Worm (Caenorhabditis elegans) whole organism, L2 larva: ENCODE data around the gene F25E5.9.

Experiments
- R02D3.7 ChIP-seq: fragments of 150-350 bp; optimal IDR thresholded peaks from 2 replicates; lab custom pipeline; 2014; ENCODE audit warnings: missing biosample characterization, missing genetic modification characterization
- ZK546.5 ChIP-seq: sonication (generic microtip); optimal IDR thresholded peaks from 2 replicates; lab custom pipeline; 2017; ENCODE audit warnings: missing biosample characterization, missing genetic modification characterization
- blmp-1 ChIP-seq: sonication (generic microtip); optimal IDR thresholded peaks from 2 replicates; lab custom pipeline; 2017; ENCODE audit warnings: missing genetic modification characterization, mild to moderate bottlenecking, missing compliant biosample characterization, antibody characterized with exemption, moderate library complexity; ENCODE audit not compliant: insufficient read depth
- dmd-4 ChIP-seq: sonication (generic microtip); optimal IDR thresholded peaks from 2 replicates; lab custom pipeline; 2017; ENCODE audit warnings: missing biosample characterization, missing genetic modification characterization
- fos-1 ChIP-seq: fragments of 150-350 bp; optimal IDR thresholded peaks from 2 replicates; lab custom pipeline; 2014; ENCODE audit warnings: missing biosample characterization, missing genetic modification characterization
- lin-13 ChIP-seq: fragments of 150-350 bp; optimal IDR thresholded peaks from 2 replicates; lab custom pipeline; 2014; ENCODE audit warnings: missing biosample characterization, missing genetic modification reagents, missing genetic modification characterization
- nhr-11 ChIP-seq: fragments of 150-350 bp; optimal IDR thresholded peaks from 2 replicates; lab custom pipeline; 2014; ENCODE audit warnings: missing biosample characterization, missing genetic modification characterization
- nhr-237 ChIP-seq: fragments of 150-350 bp; optimal IDR thresholded peaks from 2 replicates; lab custom pipeline; 2014; ENCODE audit warnings: missing biosample characterization, missing genetic modification characterization
- nhr-6 ChIP-seq: fragments of 150-350 bp; optimal IDR thresholded peaks from 2 replicates; lab custom pipeline; 2014; ENCODE audit warnings: missing biosample characterization, missing genetic modification characterization
- nhr-77 ChIP-seq: fragments of 150-350 bp; optimal IDR thresholded peaks from 2 replicates; lab custom pipeline; 2014; ENCODE audit warnings: missing biosample characterization, missing genetic modification characterization
- skn-1 ChIP-seq: sonication (generic microtip); optimal IDR thresholded peaks from 2 replicates; lab custom pipeline; 2017; ENCODE audit warnings: missing biosample characterization, missing genetic modification characterization
- unc-62 ChIP-seq: fragments of 150-350 bp; optimal IDR thresholded peaks from 2 replicates; lab custom pipeline; 2014; ENCODE audit warnings: missing biosample characterization, missing genetic modification reagents, missing genetic modification characterization
- zag-1 ChIP-seq: fragments of 150-350 bp; optimal IDR thresholded peaks from 2 replicates; lab custom pipeline; 2014; ENCODE audit warnings: missing biosample characterization, missing genetic modification characterization

DNA sequence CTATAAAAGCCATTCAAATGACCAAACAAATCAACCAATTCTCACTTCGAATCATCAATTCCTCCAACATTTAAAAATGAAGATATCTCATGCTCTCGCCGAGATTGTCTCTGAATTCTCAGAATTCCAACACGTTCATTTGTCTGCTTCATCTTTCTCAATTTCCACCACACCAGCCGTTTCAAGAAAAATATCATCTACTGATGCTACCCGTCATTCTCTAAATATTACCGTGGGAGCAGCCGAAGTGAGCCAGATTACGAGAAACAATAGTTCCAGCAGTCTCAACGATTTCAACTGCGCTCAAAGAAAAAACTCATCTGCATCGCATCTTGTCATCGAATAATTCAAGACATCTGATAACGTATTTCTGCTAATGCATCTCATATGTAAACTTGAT, 22.8 kb downstream of the F25E5.9 start, which contains the start of gene F18E3.12:
- no peak for TF ChIP-seq unc-62 (GFP tag; lab: Kevin White, UChicago)
- no peak for TF ChIP-seq nhr-77 (tag; lab: Kevin White, UChicago)
- TF ChIP-seq R02D3.7 (tag; lab: Kevin White, UChicago): no peak
- no peak for TF ChIP-seq nhr-11 (tag; lab: Kevin White, UChicago)
- no peak for TF ChIP-seq nhr-237 (tag; lab: Kevin White, UChicago)
- TF ChIP-seq blmp-1 (tag; lab: Kevin White, UChicago): no peak
- TF ChIP-seq dmd-4 (tag; lab: Kevin White, UChicago): no peak
- no peak for TF ChIP-seq lin-13 (GFP tag; lab: Kevin White, UChicago)
- TF ChIP-seq ZK546.5 (tag; lab: Kevin White, UChicago): no peak
- TF ChIP-seq zag-1 (tag; lab: Kevin White, UChicago): no peak
- TF ChIP-seq fos-1 (tag; lab: Kevin White, UChicago): no peak
- TF ChIP-seq nhr-6: no peak
- TF ChIP-seq skn-1 (tag; lab: Kevin White, UChicago): no peak
